Fruit fly (Drosophila melanogaster): ENCODE results near the gene MED24.

DNA sequence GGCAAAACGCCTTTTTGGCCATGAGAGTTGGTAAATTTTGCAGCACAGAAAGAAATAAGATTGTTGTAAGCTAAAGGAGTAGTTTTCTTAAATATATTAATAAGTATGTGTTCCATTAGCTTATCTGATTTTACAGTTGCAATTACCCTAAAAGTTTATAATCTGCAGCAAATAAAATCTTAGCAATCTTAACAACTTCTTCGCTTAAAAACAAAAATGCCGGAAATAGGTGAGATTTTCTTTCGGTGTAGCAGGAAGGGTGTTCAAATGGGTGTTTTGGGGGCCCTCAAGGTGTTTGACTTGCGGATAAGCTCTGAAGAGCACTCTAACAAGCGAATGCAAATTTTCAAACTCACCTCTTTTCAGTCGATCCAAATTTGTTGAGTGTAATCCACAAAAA lies 40.3 kb upstream of the MED24 start:
- no peak for TF ChIP-seq CG1602 (GFP tag; optimal IDR thresholded peaks at IDR 0.05)
- TF ChIP-seq tll (GFP tag; optimal IDR thresholded peaks at IDR 0.05) = no peak
- TF ChIP-seq CG10959 (GFP tag; IDR thresholded peaks at IDR 0.05) = no peak
- no peak for TF ChIP-seq stwl (tag; optimal IDR thresholded peaks at IDR 0.05)
- TF ChIP-seq CG12155 (GFP tag; optimal IDR thresholded peaks at IDR 0.05) = no peak
- no peak for TF ChIP-seq fru (optimal IDR thresholded peaks at IDR 0.05)
- TF ChIP-seq lov (optimal IDR thresholded peaks at IDR 0.05) = no peak
- no peak for TF ChIP-seq lov (GFP tag; IDR thresholded peaks at IDR 0.05)
- no peak for TF ChIP-seq CG10654 (GFP tag; optimal IDR thresholded peaks at IDR 0.05)
- no peak for TF ChIP-seq CG17912 (GFP tag; optimal IDR thresholded peaks at IDR 0.05)
- no peak for TF ChIP-seq CG4820 (GFP tag; optimal IDR thresholded peaks at IDR 0.05)
- no peak for TF ChIP-seq CG8478 (optimal IDR thresholded peaks at IDR 0.05)
- no peak for TF ChIP-seq CG8388 (GFP tag; optimal IDR thresholded peaks at IDR 0.05)
- TF ChIP-seq Rfx (GFP tag; IDR thresholded peaks at IDR 0.05) = no peak
- TF ChIP-seq CG9817 (tag; optimal IDR thresholded peaks at IDR 0.05) = no peak

Measured in whole organism, embryonic.